Fruit fly (Drosophila melanogaster) whole organism, wandering third instar larva: ENCODE results near the gene CG14341.

Experiments used
- Dfd ChIP-seq: fragments of >200 bp; optimal IDR thresholded peaks from 2 replicates; lab custom pipeline; 2017; ENCODE audit warnings: missing biosample characterization, missing genetic modification characterization
- Hr78 ChIP-seq: fragments of >200 bp; optimal IDR thresholded peaks from 2 replicates; lab custom pipeline; 2017; ENCODE audit warnings: missing biosample characterization, missing genetic modification characterization
- OdsH ChIP-seq: fragments of 200-800 bp; sonication (Bioruptor generic); optimal IDR thresholded peaks from 2 replicates; lab custom pipeline; 2016; ENCODE audit warnings: missing biosample characterization, mild to moderate bottlenecking, missing genetic modification characterization
- ey ChIP-seq: fragments of 200-800 bp; sonication (Bioruptor generic); optimal IDR thresholded peaks from 2 replicates; lab custom pipeline; 2016; ENCODE audit warnings: missing biosample characterization, missing genetic modification characterization
- h ChIP-seq: fragments of 200-800 bp; sonication (Bioruptor generic); optimal IDR thresholded peaks from 3 replicates; lab custom pipeline; 2016; ENCODE audit warnings: missing biosample characterization, mild to moderate bottlenecking, missing genetic modification characterization
- lola ChIP-seq: fragments of >200 bp; optimal IDR thresholded peaks from 2 replicates; lab custom pipeline; 2017; ENCODE audit warnings: missing biosample characterization, missing genetic modification characterization
- sv ChIP-seq: fragments of 200-800 bp; sonication (Bioruptor generic); optimal IDR thresholded peaks from 3 replicates; lab custom pipeline; 2016; ENCODE audit warnings: missing biosample characterization, missing genetic modification characterization

dm6 chr2L:1203915-1204314 lies 37.6 kb downstream of the CG14341 start, which contains the start of gene CG14342:
- no peak for TF ChIP-seq sv (GFP tag; lab: Kevin White, UChicago)
- no peak for TF ChIP-seq h (GFP tag; lab: Kevin White, UChicago)
- no peak for TF ChIP-seq Hr78
- TF ChIP-seq OdsH (GFP tag; lab: Kevin White, UChicago) = no peak
- TF ChIP-seq Dfd (GFP tag; lab: Kevin White, UChicago) = no peak
- TF ChIP-seq ey = no peak
- no peak for TF ChIP-seq lola
